Worm (Caenorhabditis elegans): Measurements from ENCODE around the gene pisy-1.

DNA sequence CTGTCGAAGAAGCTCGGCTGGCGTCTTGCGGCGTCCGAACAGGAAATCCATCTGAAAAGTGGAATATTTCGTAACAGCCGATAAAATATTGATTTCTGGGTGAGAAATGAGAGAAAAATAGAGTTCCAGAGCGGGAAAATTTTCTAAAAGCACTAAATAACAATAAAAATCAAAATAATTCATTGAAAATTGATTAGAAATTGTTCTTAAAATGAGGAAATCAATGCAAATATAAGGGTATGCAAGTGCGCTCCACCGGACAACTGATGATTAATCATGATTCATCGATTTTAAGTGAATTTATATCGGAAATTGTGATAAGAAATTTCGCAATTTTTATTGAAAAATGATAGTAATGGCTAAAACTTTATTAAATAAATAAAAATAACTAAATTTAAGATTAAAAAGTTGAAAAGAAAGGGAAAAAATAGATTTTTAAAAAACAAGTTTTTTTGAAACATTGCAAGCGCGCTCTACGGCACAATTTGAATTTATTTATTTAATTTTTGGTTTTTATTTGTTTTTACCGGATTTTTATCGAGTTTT, 30.1 kb upstream of the pisy-1 start, which contains the start of the genes vps-2 and tiar-2:
- no peak for TF ChIP-seq rnt-1 (tag; optimal IDR thresholded peaks at IDR 0.05)
- no peak for TF ChIP-seq tbx-2 (tag; optimal IDR thresholded peaks at IDR 0.05)
- TF ChIP-seq unc-42 (tag; optimal IDR thresholded peaks at IDR 0.05): peak; percentile 73
